Fruit fly (Drosophila melanogaster) whole organism, embryonic: ENCODE results near the gene trem.

ENCODE experiments used
- Abd-B ChIP-seq: fragments of 200-800 bp; sonication (Bioruptor generic); optimal IDR thresholded peaks from 2 replicates; lab custom pipeline; 2018; ENCODE audit warnings: missing biosample characterization, mild to moderate bottlenecking, missing genetic modification characterization, moderate library complexity
- CG10209 ChIP-seq: fragments of 200-800 bp; sonication (Bioruptor generic); optimal IDR thresholded peaks from 3 replicates; lab custom pipeline; 2017; ENCODE audit warnings: missing biosample characterization, mild to moderate bottlenecking, missing genetic modification characterization, missing genetic modification reagents
- CG10654 ChIP-seq: fragments of 200-800 bp; sonication (Bioruptor generic); optimal IDR thresholded peaks from 2 replicates; lab custom pipeline; 2016; ENCODE audit warnings: missing biosample characterization, missing genetic modification characterization
- CG10979 ChIP-seq: fragments of 200-800 bp; sonication (Bioruptor generic); optimal IDR thresholded peaks from 2 replicates; lab custom pipeline; 2018; ENCODE audit warnings: missing biosample characterization, mild to moderate bottlenecking, missing genetic modification characterization, moderate library complexity
- CG11456 ChIP-seq: fragments of 200-800 bp; sonication (Bioruptor generic); IDR thresholded peaks from 3 replicates; pipeline ENCODE4 v1.3.6; 2022; ENCODE audit warnings: missing biosample characterization, missing genetic modification characterization
- CG14441 ChIP-seq: fragments of 200-800 bp; sonication (Bioruptor generic); IDR thresholded peaks from 2 replicates; pipeline ENCODE4 v1.3.6; 2022; ENCODE audit warnings: missing biosample characterization, missing genetic modification characterization
- CG14965 ChIP-seq: fragments of 200-800 bp; sonication (Bioruptor generic); optimal IDR thresholded peaks from 2 replicates; lab custom pipeline; 2016; ENCODE audit warnings: missing biosample characterization, missing genetic modification characterization, borderline replicate concordance
- CG16779 ChIP-seq: fragments of 200-800 bp; sonication (Bioruptor generic); IDR thresholded peaks from 2 replicates; pipeline ENCODE4 v1.3.6; 2022; ENCODE audit warnings: missing biosample characterization, missing genetic modification characterization
- CG17328 ChIP-seq: fragments of 200-800 bp; sonication (Bioruptor generic); IDR thresholded peaks from 2 replicates; pipeline ENCODE4 v1.3.6; 2022; ENCODE audit warnings: missing biosample characterization, missing genetic modification characterization
- CG17361 ChIP-seq: fragments of 200-800 bp; sonication (Bioruptor generic); IDR thresholded peaks from 3 replicates; pipeline ENCODE4 v1.3.6; 2022; ENCODE audit warnings: missing biosample characterization, missing genetic modification characterization
- CG17802 ChIP-seq: fragments of 200-800 bp; sonication (Bioruptor generic); optimal IDR thresholded peaks from 2 replicates; lab custom pipeline; 2018; ENCODE audit warnings: missing biosample characterization, mild to moderate bottlenecking, missing genetic modification characterization, moderate library complexity
- CG17829 ChIP-seq: fragments of 200-800 bp; optimal IDR thresholded peaks from 2 replicates; lab custom pipeline; 2019; ENCODE audit warnings: missing biosample characterization, mild to moderate bottlenecking, missing genetic modification characterization, moderate library complexity
- CG31388 ChIP-seq: fragments of 200-800 bp; sonication (Bioruptor generic); optimal IDR thresholded peaks from 2 replicates; lab custom pipeline; 2016; ENCODE audit warnings: missing biosample characterization, missing genetic modification characterization
- CG32532 ChIP-seq: fragments of 200-800 bp; sonication (Bioruptor generic); IDR thresholded peaks from 2 replicates; pipeline ENCODE4 v1.3.6; 2022; ENCODE audit warnings: missing biosample characterization, missing genetic modification characterization
- CG32772 ChIP-seq: fragments of 200-800 bp; sonication (Bioruptor generic); IDR thresholded peaks from 2 replicates; pipeline ENCODE4 v1.3.6; 2022; ENCODE audit warnings: missing biosample characterization, missing genetic modification characterization
- CG33213 ChIP-seq: fragments of 200-800 bp; sonication (Bioruptor generic); optimal IDR thresholded peaks from 3 replicates; lab custom pipeline; 2016; ENCODE audit warnings: missing biosample characterization, missing genetic modification characterization
- CG4617 ChIP-seq: fragments of 200-800 bp; sonication (Bioruptor generic); optimal IDR thresholded peaks from 3 replicates; lab custom pipeline; 2016; ENCODE audit warnings: missing biosample characterization, missing genetic modification characterization, borderline replicate concordance
- CG4820 ChIP-seq: fragments of 200-800 bp; sonication (Bioruptor generic); optimal IDR thresholded peaks from 3 replicates; lab custom pipeline; 2016; ENCODE audit warnings: missing biosample characterization, missing genetic modification characterization
- CG4854 ChIP-seq: fragments of 200-800 bp; sonication (Bioruptor generic); optimal IDR thresholded peaks from 2 replicates; lab custom pipeline; 2016; ENCODE audit warnings: missing biosample characterization, missing genetic modification characterization, inconsistent platforms
- CG5245 ChIP-seq: fragments of 200-800 bp; sonication (Bioruptor generic); optimal IDR thresholded peaks from 3 replicates; lab custom pipeline; 2016; ENCODE audit warnings: missing biosample characterization, missing genetic modification characterization
- CG6689 ChIP-seq: fragments of 200-800 bp; sonication (Bioruptor generic); IDR thresholded peaks from 2 replicates; pipeline ENCODE4 v1.3.6; 2022; ENCODE audit warnings: missing biosample characterization, missing genetic modification characterization
- CG7357 ChIP-seq: fragments of 200-800 bp; sonication (Bioruptor generic); IDR thresholded peaks from 3 replicates; pipeline ENCODE4 v1.3.6; 2022; ENCODE audit warnings: missing biosample characterization, missing genetic modification characterization
- CG7556 ChIP-seq: fragments of 200-800 bp; sonication (Bioruptor generic); optimal IDR thresholded peaks from 2 replicates; lab custom pipeline; 2017; ENCODE audit warnings: missing biosample characterization, mild to moderate bottlenecking, missing genetic modification characterization
- CG9609 ChIP-seq: fragments of 200-800 bp; sonication (Bioruptor generic); optimal IDR thresholded peaks from 3 replicates; lab custom pipeline; 2016; ENCODE audit warnings: missing biosample characterization, missing genetic modification characterization
- Fer2 ChIP-seq: fragments of 200-800 bp; sonication (Bioruptor generic); optimal IDR thresholded peaks from 2 replicates; lab custom pipeline; 2018; ENCODE audit warnings: missing biosample characterization, mild to moderate bottlenecking, missing genetic modification characterization, moderate library complexity
- Hand ChIP-seq: fragments of 200-800 bp; sonication (Bioruptor generic); optimal IDR thresholded peaks from 2 replicates; lab custom pipeline; 2017; ENCODE audit warnings: mild to moderate bottlenecking, missing biosample characterization, missing genetic modification reagents, missing genetic modification characterization
- Hr51 ChIP-seq, 2 experiments: fragments of 200-800 bp; sonication (Bioruptor generic); optimal IDR thresholded peaks; 2 replicates in 1 of 2; 3 replicates in 1 of 2; lab custom pipeline; 2016 to 2018; ENCODE audit warnings: missing biosample characterization in 2 of 2, missing genetic modification characterization in 2 of 2, mild to moderate bottlenecking in 1 of 2, moderate library complexity in 1 of 2
- MESR4 ChIP-seq: fragments of 200-800 bp; sonication (Bioruptor generic); optimal IDR thresholded peaks from 2 replicates; lab custom pipeline; 2018; ENCODE audit warnings: missing biosample characterization, mild to moderate bottlenecking, missing genetic modification characterization, moderate library complexity
- Ravus ChIP-seq: fragments of 200-800 bp; sonication (Bioruptor generic); IDR thresholded peaks from 2 replicates; pipeline ENCODE4 v1.3.6; 2022; ENCODE audit warnings: missing biosample characterization, missing genetic modification characterization
- Sry-β ChIP-seq: fragments of 200-800 bp; sonication (Bioruptor generic); optimal IDR thresholded peaks from 2 replicates; lab custom pipeline; 2018; ENCODE audit warnings: missing biosample characterization, mild to moderate bottlenecking, missing genetic modification characterization, moderate library complexity
- Sry-δ ChIP-seq: fragments of 200-800 bp; sonication (Bioruptor generic); optimal IDR thresholded peaks from 2 replicates; lab custom pipeline; 2016; ENCODE audit warnings: missing biosample characterization, missing genetic modification characterization
- Taf1 ChIP-seq: fragments of 200-800 bp; sonication (Bioruptor generic); IDR thresholded peaks from 2 replicates; pipeline ENCODE4 v1.3.6; 2022; ENCODE audit warnings: missing biosample characterization, missing genetic modification characterization
- Tbp ChIP-seq: fragments of >200 bp; optimal IDR thresholded peaks from 2 replicates; lab custom pipeline; 2018; ENCODE audit warnings: missing biosample characterization, missing genetic modification characterization
- al ChIP-seq: fragments of 200-800 bp; sonication (Bioruptor generic); IDR thresholded peaks from 2 replicates; pipeline ENCODE4 v1.3.6; 2022; ENCODE audit warnings: missing biosample characterization, missing genetic modification characterization
- btn ChIP-seq: fragments of 200-800 bp; sonication (Bioruptor generic); optimal IDR thresholded peaks from 2 replicates; lab custom pipeline; 2016; ENCODE audit warnings: missing biosample characterization, missing genetic modification characterization
- caup ChIP-seq: fragments of 200-800 bp; sonication (Bioruptor generic); optimal IDR thresholded peaks from 3 replicates; lab custom pipeline; 2017; ENCODE audit warnings: missing biosample characterization, mild to moderate bottlenecking, missing genetic modification characterization, moderate library complexity; ENCODE audit not compliant: severe bottlenecking
- crol ChIP-seq: fragments of 200-800 bp; sonication (Bioruptor generic); IDR thresholded peaks from 2 replicates; pipeline ENCODE4 v1.3.6; 2022; ENCODE audit warnings: missing biosample characterization, missing genetic modification characterization
- da ChIP-seq: fragments of 200-800 bp; sonication (Bioruptor generic); optimal IDR thresholded peaks from 2 replicates; lab custom pipeline; 2016; ENCODE audit warnings: missing biosample characterization, missing genetic modification characterization
- danr ChIP-seq: fragments of 200-800 bp; sonication (Bioruptor generic); IDR thresholded peaks from 2 replicates; pipeline ENCODE4 v1.3.6; 2022; ENCODE audit warnings: missing biosample characterization, missing genetic modification characterization
- ems ChIP-seq: fragments of 200-800 bp; sonication (Bioruptor generic); optimal IDR thresholded peaks from 3 replicates; lab custom pipeline; 2016; ENCODE audit warnings: missing biosample characterization, missing genetic modification characterization
- gce ChIP-seq: fragments of 200-800 bp; sonication (Bioruptor generic); IDR thresholded peaks from 3 replicates; pipeline ENCODE4 v1.3.6; 2022; ENCODE audit warnings: missing biosample characterization, missing genetic modification characterization
- gcm ChIP-seq: fragments of 200-800 bp; sonication (Bioruptor generic); optimal IDR thresholded peaks from 2 replicates; lab custom pipeline; 2019; ENCODE audit warnings: missing biosample characterization, mild to moderate bottlenecking, missing genetic modification characterization, moderate library complexity
- gsb-n ChIP-seq: fragments of 200-800 bp; sonication (Bioruptor generic); optimal IDR thresholded peaks from 3 replicates; lab custom pipeline; 2018; ENCODE audit warnings: missing biosample characterization, mild to moderate bottlenecking, missing genetic modification characterization
- jing ChIP-seq: fragments of 200-800 bp; sonication (Bioruptor generic); optimal IDR thresholded peaks from 2 replicates; lab custom pipeline; 2018; ENCODE audit warnings: missing biosample characterization, mild to moderate bottlenecking, missing genetic modification characterization
- run ChIP-seq: fragments of 200-800 bp; sonication (Bioruptor generic); optimal IDR thresholded peaks from 3 replicates; lab custom pipeline; 2018; ENCODE audit warnings: missing biosample characterization, mild to moderate bottlenecking, missing genetic modification characterization
- ssp ChIP-seq: fragments of 200-800 bp; sonication (Bioruptor generic); IDR thresholded peaks from 2 replicates; pipeline ENCODE4 v1.3.6; 2022; ENCODE audit warnings: missing biosample characterization, missing genetic modification characterization
- tna ChIP-seq: fragments of 200-800 bp; sonication (Bioruptor generic); IDR thresholded peaks from 2 replicates; pipeline ENCODE4 v1.3.6; 2022; ENCODE audit warnings: missing biosample characterization, missing genetic modification characterization; ENCODE audit not compliant: partially characterized antibody
- toy ChIP-seq: fragments of 200-800 bp; sonication (Bioruptor generic); IDR thresholded peaks from 2 replicates; pipeline ENCODE4 v1.3.6; 2022; ENCODE audit warnings: missing biosample characterization, missing genetic modification characterization
- tx ChIP-seq: fragments of 200-800 bp; sonication (Bioruptor generic); optimal IDR thresholded peaks from 2 replicates; lab custom pipeline; 2016; ENCODE audit warnings: missing biosample characterization, missing genetic modification characterization
- wor ChIP-seq: fragments of 200-800 bp; sonication (Bioruptor generic); IDR thresholded peaks from 2 replicates; pipeline ENCODE4 v1.3.6; 2022; ENCODE audit warnings: missing biosample characterization, missing genetic modification characterization
- zen2 ChIP-seq: fragments of 200-800 bp; sonication (Bioruptor generic); IDR thresholded peaks from 3 replicates; pipeline ENCODE4 v1.3.6; 2022; ENCODE audit warnings: missing biosample characterization, missing genetic modification characterization; ENCODE audit not compliant: partially characterized antibody

trem gene

DNA sequence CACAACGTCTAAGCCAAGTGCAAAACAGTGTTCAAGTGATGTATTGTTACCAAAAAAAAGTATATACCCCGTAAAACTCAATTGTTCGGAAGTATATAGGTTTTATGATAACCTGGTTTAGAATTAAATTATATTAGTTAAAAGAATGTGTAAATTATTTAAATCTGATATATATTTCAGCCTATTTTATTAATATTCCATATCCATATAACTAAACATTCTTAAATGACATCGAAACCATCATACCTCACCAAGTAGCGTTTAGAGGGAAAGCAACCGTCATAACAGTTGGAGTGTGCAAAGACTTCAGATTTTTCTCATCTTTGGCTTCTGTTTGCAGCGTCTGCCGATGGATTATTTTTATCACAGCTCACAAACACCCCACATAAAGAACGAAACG, 31.6 kb downstream of the trem start (continued):
- TF ChIP-seq Sry-δ (GFP tag; lab: Kevin White, UChicago) (no peak), CG17328 (GFP tag; lab: Robert Waterston, UW) (peak; percentile 89), Sry-β (GFP tag; lab: Kevin White, UChicago) (no peak), CG11456 (GFP tag; lab: Robert Waterston, UW) (peak; percentile 55; the same call in 1 of the 3 replicates), crol (GFP tag; lab: Robert Waterston, UW) (peak; percentile 49; the same call in 1 of the 2 replicates), CG4617 (GFP tag; lab: Kevin White, UChicago) (no peak), Tbp (no peak), zen2 (GFP tag; lab: Robert Waterston, UW) (no peak), CG33213 (GFP tag; lab: Kevin White, UChicago) (no peak), tx (GFP tag; lab: Kevin White, UChicago) (no peak), btn (no peak), CG17361 (peak; percentile 82), Fer2 (tag; lab: Kevin White, UChicago) (peak; percentile 53), MESR4 (GFP tag; lab: Kevin White, UChicago) (no peak), CG4820 (GFP tag; lab: Kevin White, UChicago) (peak; percentile 40), wor (GFP tag; lab: Robert Waterston, UW) (peak; percentile 39; the same call in 1 of the 2 replicates), da (GFP tag; lab: Kevin White, UChicago) (no peak), CG14441 (GFP tag; lab: Robert Waterston, UW) (peak; percentile 66; the same call in 1 of the 2 replicates), CG10209 (GFP tag; lab: Kevin White, UChicago) (peak; percentile 73), CG10654 (peak; percentile 58), CG17829 (tag; lab: Kevin White, UChicago) (peak; percentile 91), CG5245 (GFP tag; lab: Kevin White, UChicago) (peak; percentile 67), toy (GFP tag; lab: Robert Waterston, UW) (peak; percentile 69), CG14965 (GFP tag; lab: Kevin White, UChicago) (no peak), run (tag; lab: Kevin White, UChicago) (peak; percentile 69), caup (GFP tag; lab: Kevin White, UChicago) (peak; percentile 70), CG4854 (GFP tag; lab: Kevin White, UChicago) (no peak), Taf1 (GFP tag; lab: Robert Waterston, UW) (0 out of 2 replicates have a peak, but pooled peaks have one; percentile 36), gcm (peak; percentile 84), CG32772 (peak; percentile 85), CG10979 (tag; lab: Kevin White, UChicago) (peak; percentile 88), Abd-B (GFP tag; lab: Kevin White, UChicago) (peak; percentile 70), ssp (GFP tag; lab: Robert Waterston, UW) (peak; percentile 69), tna (GFP tag; lab: Robert Waterston, UW) (no peak), jing (GFP tag; lab: Kevin White, UChicago) (peak; percentile 29), CG32532 (GFP tag; lab: Robert Waterston, UW) (peak; percentile 85), ems (GFP tag; lab: Kevin White, UChicago) (peak; percentile 26), CG7357 (GFP tag; lab: Robert Waterston, UW) (peak; percentile 50; the same call in 2 of the 3 replicates), CG6689 (peak; percentile 84), CG9609 (no peak), CG31388 (peak; percentile 12), Hr51 (GFP tag; optimal IDR thresholded peaks at IDR 0.05; lab: Kevin White, UChicago) (peak; percentile 26 to 88), gce (GFP tag; lab: Robert Waterston, UW) (peak; percentile 62; the same call in 1 of the 3 replicates), Hand (GFP tag; lab: Kevin White, UChicago) (peak; percentile 67), gsb-n (tag; lab: Kevin White, UChicago) (peak; percentile 90), CG16779 (GFP tag; lab: Robert Waterston, UW) (no peak), CG7556 (GFP tag; lab: Kevin White, UChicago) (peak; percentile 77), CG17802 (tag; lab: Kevin White, UChicago) (no peak), Ravus (GFP tag; lab: Robert Waterston, UW) (peak; percentile 27; the same call in 1 of the 2 replicates), al (GFP tag; lab: Robert Waterston, UW) (peak; percentile 64), danr (GFP tag; lab: Robert Waterston, UW) (no peak)
